Worm (Caenorhabditis elegans) whole organism, L4/young adult: ENCODE data around the gene F49F1.10.

Source experiments
- W03F9.2 ChIP-seq: fragments of 150-350 bp; optimal IDR thresholded peaks from 2 replicates; lab custom pipeline; 2014; ENCODE audit warnings: missing biosample characterization, missing genetic modification characterization
- dao-5 ChIP-seq: sonication (generic microtip); optimal IDR thresholded peaks from 2 replicates; lab custom pipeline; 2016; ENCODE audit warnings: missing genotype, missing genetic modification characterization, moderate library complexity, missing compliant biosample characterization
- him-1 ChIP-seq: sonication (generic microtip); optimal IDR thresholded peaks from 2 replicates; lab custom pipeline; 2016; ENCODE audit warnings: missing genotype, missing genetic modification reagents, missing genetic modification characterization, missing compliant biosample characterization

- TF ChIP-seq W03F9.2 (tag; lab: Kevin White, UChicago) (no peak), dao-5 (tag; lab: Kevin White, UChicago) (no peak), him-1 (tag; lab: Kevin White, UChicago) (no peak)
Observed at ce11 chrIV:4137472-4137871, 1.4 kb downstream of the F49F1.10 start, which contains the start of gene F49F1.9.
